Worm (Caenorhabditis elegans): ENCODE measurements around the gene F37A4.2.

- TF ChIP-seq fos-1 (tag; optimal IDR thresholded peaks at IDR 0.05) (no peak), nhr-11 (tag; optimal IDR thresholded peaks at IDR 0.05) (no peak), ceh-90 (tag; optimal IDR thresholded peaks at IDR 0.05) (no peak), nhr-77 (tag; optimal IDR thresholded peaks at IDR 0.05) (no peak), elt-3 (tag; optimal IDR thresholded peaks at IDR 0.05) (no peak), isw-1 (GFP tag; IDR thresholded peaks at IDR 0.05) (no peak), mdl-1 (tag; optimal IDR thresholded peaks at IDR 0.05) (no peak), ceh-82 (tag; optimal IDR thresholded peaks at IDR 0.05) (no peak)
Observed at ce11 chrIII:6723089-6723488, 835 bp downstream of the F37A4.2 start, which contains the start of gene F37A4.1.

Measured in whole organism, L1 larva.